Worm (Caenorhabditis elegans): ENCODE data around the gene F47C12.6.

Gene F47C12.6

ce11 chrIV:3981601-3982000 lies 11.6 kb downstream of the F47C12.6 start, which contains the start of gene srh-223:
Gene srh-223 (plus strand): TSS chrIV:3981901.
- TF ChIP-seq ama-1 (optimal IDR thresholded peaks at IDR 0.05), result no peak
- TF ChIP-seq nhr-237 (tag; optimal IDR thresholded peaks at IDR 0.05), result no peak
- no peak for TF ChIP-seq xbp-1 (tag; optimal IDR thresholded peaks at IDR 0.05)
- no peak for TF ChIP-seq irx-1 (tag; optimal IDR thresholded peaks at IDR 0.05)
- TF ChIP-seq lin-35 (GFP tag; optimal IDR thresholded peaks at IDR 0.05), result no peak
- no peak for TF ChIP-seq isw-1 (GFP tag; IDR thresholded peaks at IDR 0.05)
- TF ChIP-seq rnt-1 (tag; optimal IDR thresholded peaks at IDR 0.05), result no peak
- TF ChIP-seq unc-30 (tag; optimal IDR thresholded peaks at IDR 0.05), result no peak
- no peak for TF ChIP-seq nhr-76 (tag; optimal IDR thresholded peaks at IDR 0.05)
- TF ChIP-seq nhr-47 (tag; optimal IDR thresholded peaks at IDR 0.05), result no peak

ce11 chrIV:3979525-3979924 lies 13.7 kb downstream of the F47C12.6 start, which contains the start of gene srh-222:
Gene srh-222 (plus strand): TSS chrIV:3979825.
- TF ChIP-seq lin-14 (GFP tag; optimal IDR thresholded peaks at IDR 0.05) (no peak), ztf-11 (tag; optimal IDR thresholded peaks at IDR 0.05) (no peak)

ce11 chrIV:3977965-3978523 lies 15.1 kb downstream of the F47C12.6 start, which contains the start of gene srh-220:
Gene srh-220 (minus strand): TSS chrIV:3978015.
- no peak for TF ChIP-seq dsc-1 (tag; optimal IDR thresholded peaks at IDR 0.05)
- TF ChIP-seq mef-2 (tag; optimal IDR thresholded peaks at IDR 0.05), result no peak
- no peak for TF ChIP-seq ama-1 (optimal IDR thresholded peaks at IDR 0.05)
- no peak for TF ChIP-seq lsy-2 (tag; optimal IDR thresholded peaks at IDR 0.05)
- TF ChIP-seq ceh-8 (GFP tag; optimal IDR thresholded peaks at IDR 0.05), result no peak
- TF ChIP-seq C34B4.2 (tag; optimal IDR thresholded peaks at IDR 0.05), result no peak
- no peak for TF ChIP-seq hlh-4 (tag; optimal IDR thresholded peaks at IDR 0.05)
- TF ChIP-seq lin-15B (tag; optimal IDR thresholded peaks at IDR 0.05), result no peak
- no peak for TF ChIP-seq aha-1 (tag; optimal IDR thresholded peaks at IDR 0.05)
- no peak for TF ChIP-seq ceh-88 (GFP tag; IDR thresholded peaks at IDR 0.05)
- TF ChIP-seq sptf-1 (tag; optimal IDR thresholded peaks at IDR 0.05), result no peak
- no peak for TF ChIP-seq ztf-11 (tag; optimal IDR thresholded peaks at IDR 0.05)
- no peak for TF ChIP-seq lir-3 (tag; optimal IDR thresholded peaks at IDR 0.05; ENCODE audit: poor library complexity)
- TF ChIP-seq ets-5 (GFP tag; IDR thresholded peaks at IDR 0.05), result no peak
- no peak for TF ChIP-seq unc-62 (GFP tag; optimal IDR thresholded peaks at IDR 0.05)
- no peak for TF ChIP-seq pag-3 (tag; optimal IDR thresholded peaks at IDR 0.05; ENCODE audit: borderline replicate concordance, insufficient read depth)
- TF ChIP-seq snu-23 (GFP tag; optimal IDR thresholded peaks at IDR 0.05), result no peak
- no peak for TF ChIP-seq hlh-17 (GFP tag; optimal IDR thresholded peaks at IDR 0.05; ENCODE audit: borderline replicate concordance)
- no peak for TF ChIP-seq isw-1 (GFP tag; IDR thresholded peaks at IDR 0.05)

ce11 chrIV:3973049-3973448 lies 20.1 kb downstream of the F47C12.6 start, which contains the start of gene clec-79:
Gene clec-79 (plus strand): TSS chrIV:3973349.
- TF ChIP-seq zip-4 (GFP tag; optimal IDR thresholded peaks at IDR 0.05), result no peak

ce11 chrIV:3965013-3965412 lies 28.2 kb downstream of the F47C12.6 start, which contains the start of gene clec-76:
Gene clec-76 (plus strand): TSS chrIV:3965246.
- TF ChIP-seq elt-2 (tag; optimal IDR thresholded peaks at IDR 0.05) (peak; percentile 82), unc-98 (GFP tag; IDR thresholded peaks at IDR 0.05) (no peak), lin-35 (GFP tag; optimal IDR thresholded peaks at IDR 0.05) (peak in 1 of 2 experiments; percentile 2)

- no peak for TF ChIP-seq snu-23 (GFP tag; optimal IDR thresholded peaks at IDR 0.05)
- peak; percentile 79 for TF ChIP-seq elt-2 (tag; optimal IDR thresholded peaks at IDR 0.05)
- no peak for TF ChIP-seq C16A3.4 (tag; optimal IDR thresholded peaks at IDR 0.05)
- no peak for TF ChIP-seq sup-37 (GFP tag; optimal IDR thresholded peaks at IDR 0.05)
- no peak for TF ChIP-seq nhr-47 (tag; optimal IDR thresholded peaks at IDR 0.05)
- no peak for TF ChIP-seq zip-4 (GFP tag; optimal IDR thresholded peaks at IDR 0.05)
- no peak for TF ChIP-seq efl-1 (optimal IDR thresholded peaks at IDR 0.05)
- peak in 1 of 2 experiments; percentile 71 for TF ChIP-seq efl-1 (GFP tag; optimal IDR thresholded peaks at IDR 0.05 in 1 of 2)
- TF ChIP-seq lin-35 (GFP tag; optimal IDR thresholded peaks at IDR 0.05), result peak in 1 of 2 experiments; percentile 11
These were observed 29.7 kb downstream of the F47C12.6 start for ce11 chrIV:3963498-3963897.
